Worm (Caenorhabditis elegans) whole organism, L3 larva: ENCODE measurements around the gene B0310.6.

Experiments
- ZK546.5 ChIP-seq: sonication (generic microtip); optimal IDR thresholded peaks from 2 replicates; lab custom pipeline; 2017; ENCODE audit warnings: missing biosample characterization, missing genetic modification characterization
- ceh-16 ChIP-seq: sonication (generic microtip); optimal IDR thresholded peaks from 2 replicates; lab custom pipeline; 2017; ENCODE audit warnings: missing biosample characterization, missing genetic modification characterization
- ceh-9 ChIP-seq: sonication (generic microtip); optimal IDR thresholded peaks from 2 replicates; lab custom pipeline; 2018; ENCODE audit warnings: missing biosample characterization, missing genetic modification characterization
- hmg-11 ChIP-seq: sonication (generic microtip); optimal IDR thresholded peaks from 2 replicates; lab custom pipeline; 2016; ENCODE audit warnings: missing genetic modification characterization, missing compliant biosample characterization
- nhr-11 ChIP-seq: fragments of 150-350 bp; optimal IDR thresholded peaks from 2 replicates; lab custom pipeline; 2014; ENCODE audit warnings: missing biosample characterization, missing genetic modification characterization
- nhr-12 ChIP-seq: fragments of 150-350 bp; optimal IDR thresholded peaks from 2 replicates; lab custom pipeline; 2014; ENCODE audit warnings: missing biosample characterization, missing genetic modification characterization
- nhr-23 ChIP-seq: fragments of 150-350 bp; optimal IDR thresholded peaks from 2 replicates; lab custom pipeline; 2014; ENCODE audit warnings: missing biosample characterization, missing genetic modification reagents, missing genetic modification characterization
- nhr-76 ChIP-seq: fragments of 150-350 bp; sonication (generic microtip); optimal IDR thresholded peaks from 5 replicates; lab custom pipeline; 2014; ENCODE audit warnings: missing biosample characterization, missing genetic modification characterization
- nhr-77 ChIP-seq: fragments of 150-350 bp; optimal IDR thresholded peaks from 2 replicates; lab custom pipeline; 2014; ENCODE audit warnings: missing biosample characterization, missing genetic modification characterization
- skn-1 ChIP-seq: fragments of 150-350 bp; optimal IDR thresholded peaks from 2 replicates; lab custom pipeline; 2014; ENCODE audit warnings: missing biosample characterization, missing genetic modification characterization
- zag-1 ChIP-seq: fragments of 150-350 bp; optimal IDR thresholded peaks from 2 replicates; lab custom pipeline; 2014; ENCODE audit warnings: missing biosample characterization, missing genetic modification characterization

The B0310.6 gene

DNA sequence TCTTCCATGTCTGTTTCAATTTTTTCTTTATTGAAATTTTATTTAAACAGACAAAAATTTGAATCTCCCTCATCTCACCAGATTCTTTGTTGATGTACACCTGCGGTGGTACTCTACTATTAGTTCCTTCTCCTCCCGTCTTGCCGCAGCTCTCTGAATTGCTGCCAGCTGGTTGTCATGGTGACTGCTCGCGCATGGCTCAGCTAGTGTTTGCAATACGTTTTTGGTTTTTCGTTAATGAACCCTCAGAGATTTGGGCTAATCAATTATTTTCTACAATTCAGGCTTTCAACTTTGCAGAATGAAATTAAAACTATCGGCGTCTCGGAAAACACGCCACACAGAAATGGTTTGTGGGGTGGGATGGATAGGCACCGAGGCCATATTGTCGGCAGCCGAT lies 49.7 kb downstream of the B0310.6 start, which contains the start of gene che-2:
TSS of gene che-2 (plus strand) at position 301 of the 400 bp plus-strand sequence.
- TF ChIP-seq nhr-77 (tag; lab: Kevin White, UChicago): no peak
- TF ChIP-seq zag-1 (tag; lab: Kevin White, UChicago): no peak
- no peak for TF ChIP-seq nhr-23 (tag; lab: Kevin White, UChicago)
- no peak for TF ChIP-seq nhr-12 (tag; lab: Kevin White, UChicago)
- no peak for TF ChIP-seq skn-1 (tag; lab: Kevin White, UChicago)
- no peak for TF ChIP-seq nhr-11 (tag; lab: Kevin White, UChicago)
- no peak for TF ChIP-seq ZK546.5 (tag; lab: Kevin White, UChicago)
- TF ChIP-seq ceh-16 (tag; lab: Kevin White, UChicago): no peak
- TF ChIP-seq hmg-11 (tag; lab: Kevin White, UChicago): no peak
- TF ChIP-seq nhr-76 (tag; lab: Kevin White, UChicago): no peak
- no peak for TF ChIP-seq ceh-9 (tag; lab: Kevin White, UChicago)
